Worm (Caenorhabditis elegans): ENCODE data around the gene str-227.

- TF ChIP-seq unc-62 (GFP tag; optimal IDR thresholded peaks at IDR 0.05): no peak
- TF ChIP-seq pqm-1 (tag; optimal IDR thresholded peaks at IDR 0.05): no peak
Measured at ce11 chrV:3475021-3475420, 43.0 kb upstream of the str-227 start, which contains the start of gene oac-2.

Data from whole organism, L3 larva.